Worm (Caenorhabditis elegans) whole organism, L2 larva: ENCODE measurements around the gene pfk-1.2.

Experiments
- nhr-237 ChIP-seq: fragments of 150-350 bp; optimal IDR thresholded peaks from 2 replicates; lab custom pipeline; 2014; ENCODE audit warnings: missing biosample characterization, missing genetic modification characterization
- unc-39 ChIP-seq: fragments of 150-350 bp; optimal IDR thresholded peaks from 2 replicates; lab custom pipeline; 2014; ENCODE audit warnings: missing biosample characterization, missing genetic modification characterization

DNA sequence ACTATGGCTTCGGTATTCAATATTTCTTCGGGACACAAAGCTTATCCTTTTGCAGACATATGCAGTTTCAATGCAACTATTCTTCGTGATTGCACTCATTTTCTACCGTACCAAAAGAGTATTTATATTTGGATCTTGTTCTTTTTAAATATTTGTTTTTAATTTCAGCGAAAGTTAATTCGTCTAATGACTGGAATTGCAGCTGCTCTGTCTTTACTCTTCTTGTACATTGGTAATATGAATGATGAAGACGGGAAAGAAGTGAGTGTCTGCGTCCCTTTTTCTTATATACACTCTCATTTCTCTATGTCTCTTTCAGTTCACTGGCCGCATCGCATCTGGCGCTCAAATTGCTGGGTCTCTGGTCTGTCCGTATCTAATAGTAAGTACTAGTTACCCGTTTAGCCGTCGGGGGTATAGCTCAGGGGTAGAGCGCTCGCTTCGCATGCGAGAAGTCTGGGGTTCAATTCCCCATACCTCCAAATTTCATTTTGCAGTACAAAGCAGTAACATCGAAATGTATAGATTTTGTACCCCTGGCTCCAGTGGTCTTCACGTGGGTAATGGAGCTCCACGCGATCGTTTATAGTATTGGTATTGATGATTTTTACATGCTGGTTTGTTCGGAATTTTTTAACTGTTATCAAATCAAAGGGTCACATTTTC, 28.3 kb upstream of the pfk-1.2 start:
- TF ChIP-seq unc-39, result no peak
- TF ChIP-seq nhr-237 (tag; lab: Kevin White, UChicago), result no peak
